Worm (Caenorhabditis elegans) whole organism, L3 larva: ENCODE measurements around the gene Y57G11C.46.

Source experiments
- skn-1 ChIP-seq: fragments of 150-350 bp; optimal IDR thresholded peaks from 2 replicates; lab custom pipeline; 2014; ENCODE audit warnings: missing biosample characterization, missing genetic modification characterization
- snpc-4 ChIP-seq: fragments of 150-350 bp; optimal IDR thresholded peaks from 2 replicates; lab custom pipeline; 2014; ENCODE audit warnings: missing biosample characterization, missing genetic modification characterization

DNA sequence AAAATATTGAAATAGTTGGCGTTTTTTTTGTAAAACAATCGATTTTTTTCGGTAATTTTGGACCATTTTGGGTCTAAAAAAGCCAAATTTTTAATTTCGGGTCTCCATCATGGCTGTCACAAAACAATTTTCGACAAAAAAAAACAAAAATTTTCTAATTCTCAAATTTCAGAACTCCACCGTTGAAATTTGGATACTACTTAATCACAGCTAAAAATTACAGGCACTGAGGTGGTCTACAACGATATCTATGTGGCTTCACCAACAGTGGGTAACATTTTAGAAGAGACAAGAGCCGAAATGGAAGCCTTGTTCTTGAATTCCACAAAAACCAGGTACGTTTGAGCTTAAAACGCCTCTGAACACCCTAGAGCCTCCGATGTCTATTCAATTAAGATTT is 13.9 kb downstream of the Y57G11C.46 start, which contains the start of gene Y57G11C.1142:
- no peak for TF ChIP-seq skn-1 (tag; lab: Kevin White, UChicago)
- TF ChIP-seq snpc-4 (tag; lab: Kevin White, UChicago): no peak
